Fruit fly (Drosophila melanogaster): ENCODE data around the gene Npc2d.

Gene Npc2d

dm6 chr3R:10055951-10056350, at the start of gene Npc2d:
Gene Npc2d (minus strand): TSS chr3R:10056083.
- TF ChIP-seq CG16863 (GFP tag; optimal IDR thresholded peaks at IDR 0.05) (no peak), Deaf1 (tag; optimal IDR thresholded peaks at IDR 0.05) (peak; percentile 57), exex (tag; optimal IDR thresholded peaks at IDR 0.05) (peak; percentile 24), CG18011 (GFP tag; optimal IDR thresholded peaks at IDR 0.05) (peak; percentile 81), GATAe (GFP tag; conservative IDR thresholded peaks at IDR 0.05) (peak; percentile 44; the same call in 1 of the 2 replicates)

dm6 chr3R:10100498-10101196, 44.8 kb upstream of the Npc2d start:
- TF ChIP-seq Lim3 (GFP tag; IDR thresholded peaks at IDR 0.05), result no peak
- TF ChIP-seq Stat92E (GFP tag; optimal IDR thresholded peaks at IDR 0.05), result no peak
- TF ChIP-seq phol (tag; optimal IDR thresholded peaks at IDR 0.05), result peak; percentile 0
- no peak for TF ChIP-seq sc (optimal IDR thresholded peaks at IDR 0.05)
- no peak for TF ChIP-seq sc (GFP tag; optimal IDR thresholded peaks at IDR 0.05)
- no peak for TF ChIP-seq tll (GFP tag; optimal IDR thresholded peaks at IDR 0.05)
- TF ChIP-seq ken (GFP tag; IDR thresholded peaks at IDR 0.05), result 0 out of 3 replicates have a peak, but pooled peaks have one; percentile 19
- no peak for TF ChIP-seq CG34376 (GFP tag; optimal IDR thresholded peaks at IDR 0.05)
- no peak for TF ChIP-seq CG9876 (GFP tag; optimal IDR thresholded peaks at IDR 0.05)
- no peak for TF ChIP-seq Elba2 (GFP tag; optimal IDR thresholded peaks at IDR 0.05)
- TF ChIP-seq CG18476 (GFP tag; optimal IDR thresholded peaks at IDR 0.05), result no peak
- no peak for TF ChIP-seq CkIIα-i1 (GFP tag; IDR thresholded peaks at IDR 0.05)
- no peak for TF ChIP-seq CG31388 (GFP tag; optimal IDR thresholded peaks at IDR 0.05)
- no peak for TF ChIP-seq Nf-YA (GFP tag; IDR thresholded peaks at IDR 0.05)
- TF ChIP-seq bowl (GFP tag; IDR thresholded peaks at IDR 0.05), result 0 out of 2 replicates have a peak, but pooled peaks have one; percentile 58
- peak; percentile 64 for TF ChIP-seq Antp (GFP tag; optimal IDR thresholded peaks at IDR 0.05)
- TF ChIP-seq Deaf1 (tag; optimal IDR thresholded peaks at IDR 0.05), result no peak
- peak; percentile 63 for TF ChIP-seq Lhr (GFP tag; optimal IDR thresholded peaks at IDR 0.05)
- no peak for TF ChIP-seq CG7372 (GFP tag; IDR thresholded peaks at IDR 0.05)
- no peak for TF ChIP-seq CG7928 (GFP tag; optimal IDR thresholded peaks at IDR 0.05)
- TF ChIP-seq Bteb2 (GFP tag; optimal IDR thresholded peaks at IDR 0.05), result no peak
- peak; percentile 21 for TF ChIP-seq bab2 (GFP tag; optimal IDR thresholded peaks at IDR 0.05)
- TF ChIP-seq jing (GFP tag; optimal IDR thresholded peaks at IDR 0.05), result no peak
- TF ChIP-seq CG6813 (GFP tag; optimal IDR thresholded peaks at IDR 0.05), result no peak
- no peak for TF ChIP-seq kah (GFP tag; optimal IDR thresholded peaks at IDR 0.05)
- no peak for TF ChIP-seq TFAM (GFP tag; optimal IDR thresholded peaks at IDR 0.05)
- peak; percentile 52 for TF ChIP-seq Dip2 (GFP tag; IDR thresholded peaks at IDR 0.05)
- TF ChIP-seq toy (GFP tag; IDR thresholded peaks at IDR 0.05), result no peak
- TF ChIP-seq NK7.1 (GFP tag; optimal IDR thresholded peaks at IDR 0.05), result no peak
- no peak for TF ChIP-seq ro (GFP tag; IDR thresholded peaks at IDR 0.05)
- no peak for TF ChIP-seq trh (GFP tag; optimal IDR thresholded peaks at IDR 0.05)
- peak; percentile 43; the same call in 1 of the 3 replicates for TF ChIP-seq Opbp (GFP tag; IDR thresholded peaks at IDR 0.05; ENCODE audit: partially characterized antibody)
- peak; percentile 3 for TF ChIP-seq CrebB (tag; optimal IDR thresholded peaks at IDR 0.05)
- no peak for TF ChIP-seq HLH54F (GFP tag; optimal IDR thresholded peaks at IDR 0.05)
- no peak for TF ChIP-seq CG10959 (GFP tag; IDR thresholded peaks at IDR 0.05)
- no peak for TF ChIP-seq wor (GFP tag; IDR thresholded peaks at IDR 0.05)
- TF ChIP-seq CG16863 (GFP tag; optimal IDR thresholded peaks at IDR 0.05), result no peak
- TF ChIP-seq CG10147 (GFP tag; optimal IDR thresholded peaks at IDR 0.05), result peak; percentile 8
- TF ChIP-seq CG10321 (GFP tag; IDR thresholded peaks at IDR 0.05), result 0 out of 2 replicates have a peak, but pooled peaks have one; percentile 33
- no peak for TF ChIP-seq CG10274 (GFP tag; optimal IDR thresholded peaks at IDR 0.05)
- no peak for TF ChIP-seq CG14710 (tag; optimal IDR thresholded peaks at IDR 0.05)
- no peak for TF ChIP-seq CG33557 (GFP tag; optimal IDR thresholded peaks at IDR 0.05)
- no peak for TF ChIP-seq pros (GFP tag; optimal IDR thresholded peaks at IDR 0.05)
- no peak for TF ChIP-seq HLH4C (GFP tag; IDR thresholded peaks at IDR 0.05; ENCODE audit: partially characterized antibody)
